Worm (Caenorhabditis elegans) whole organism, young adult: Measurements from ENCODE around the gene T06E4.21.

ENCODE experiments used
- B0261.1 ChIP-seq: sonication (generic microtip); optimal IDR thresholded peaks from 2 replicates; lab custom pipeline; 2016; ENCODE audit warnings: mild to moderate bottlenecking, missing genetic modification characterization, moderate library complexity, missing compliant biosample characterization
- F10E7.11 ChIP-seq: sonication (generic microtip); optimal IDR thresholded peaks from 2 replicates; lab custom pipeline; 2017; ENCODE audit warnings: mild to moderate bottlenecking, missing genetic modification characterization, moderate library complexity, missing compliant biosample characterization
- Y56A3A.18 ChIP-seq: fragments of 200-800 bp; sonication (Bioruptor generic); IDR thresholded peaks from 2 replicates; pipeline ENCODE4 v1.3.6; 2022; ENCODE audit warnings: missing genetic modification reagents, missing genetic modification characterization, missing compliant biosample characterization
- chd-7 ChIP-seq: sonication (generic microtip); optimal IDR thresholded peaks from 2 replicates; lab custom pipeline; 2016; ENCODE audit warnings: mild to moderate bottlenecking, missing genetic modification characterization, moderate library complexity, missing compliant biosample characterization
- lin-26 ChIP-seq: fragments of 200-800 bp; sonication (Bioruptor generic); IDR thresholded peaks from 2 replicates; pipeline ENCODE4 v1.3.6; 2022; ENCODE audit warnings: missing genetic modification reagents, missing genetic modification characterization, missing compliant biosample characterization

ce11 chrV:9630542-9630941, 20.9 kb upstream of the T06E4.21 start:
- TF ChIP-seq Y56A3A.18 (GFP tag; lab: Robert Waterston, UW) (no peak), chd-7 (tag; lab: Kevin White, UChicago) (no peak), lin-26 (GFP tag; lab: Robert Waterston, UW) (no peak), B0261.1 (no peak), F10E7.11 (tag; lab: Kevin White, UChicago) (no peak)
